Fruit fly (Drosophila melanogaster) whole organism, embryonic: ENCODE data around the gene CG31548.

ENCODE experiments used
- CG30020 ChIP-seq: fragments of 200-800 bp; optimal IDR thresholded peaks from 2 replicates; lab custom pipeline; 2019; ENCODE audit warnings: missing biosample characterization, mild to moderate bottlenecking, missing genetic modification characterization, moderate library complexity
- CG8924 ChIP-seq: fragments of 200-800 bp; optimal IDR thresholded peaks from 3 replicates; lab custom pipeline; 2019; ENCODE audit warnings: missing biosample characterization, mild to moderate bottlenecking, missing genetic modification characterization, moderate library complexity
- bsh ChIP-seq, 2 experiments: fragments of 200-800 bp; sonication (Bioruptor generic); optimal IDR thresholded peaks; 2 replicates each; lab custom pipeline; 2017 to 2018; ENCODE audit warnings: mild to moderate bottlenecking in 2 of 2, missing biosample characterization in 2 of 2, missing genetic modification characterization in 2 of 2, moderate library complexity in 1 of 2
- row ChIP-seq: fragments of 200-800 bp; sonication (Bioruptor generic); IDR thresholded peaks from 3 replicates; pipeline ENCODE4 v1.3.6; 2022; ENCODE audit warnings: missing biosample characterization, missing genetic modification characterization

DNA sequence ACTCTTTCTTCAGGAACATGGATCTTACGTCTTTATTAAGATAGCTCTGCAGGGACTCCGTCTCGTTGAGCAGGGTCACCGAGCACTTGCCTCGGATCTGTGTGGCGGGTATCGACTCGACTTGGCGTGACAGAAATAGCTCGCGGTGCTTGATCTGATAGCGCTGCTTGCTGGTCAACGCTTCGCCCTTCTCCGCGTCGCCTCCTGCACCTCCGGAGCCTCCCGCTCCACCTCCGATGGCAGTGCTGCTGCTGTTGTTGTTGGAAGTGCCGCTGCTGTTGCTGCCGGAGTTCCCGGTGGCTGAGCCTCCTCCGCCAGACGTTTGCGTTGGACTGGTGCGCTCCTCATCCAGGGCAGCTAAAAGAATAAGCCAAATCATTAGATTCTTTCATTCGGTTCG lies 6.8 kb upstream of the CG31548 start:
- TF ChIP-seq CG8924 (tag; lab: Kevin White, UChicago) (no peak), CG30020 (tag; lab: Kevin White, UChicago) (no peak), row (no peak), bsh (GFP tag; optimal IDR thresholded peaks at IDR 0.05; lab: Kevin White, UChicago) (no peak)
